Worm (Caenorhabditis elegans) whole organism, mixed stage, embryonic: ENCODE results near the gene srg-27.

ENCODE experiments used
- blmp-1 ChIP-seq: fragments of 150-350 bp; optimal IDR thresholded peaks from 2 replicates; lab custom pipeline; 2014; ENCODE audit warnings: missing biosample characterization, missing genetic modification characterization
- ces-1 ChIP-seq: fragments of 150-350 bp; optimal IDR thresholded peaks from 2 replicates; lab custom pipeline; 2014; ENCODE audit warnings: missing biosample characterization, missing genetic modification reagents, missing genetic modification characterization
- elt-1 ChIP-seq: sonication (generic microtip); optimal IDR thresholded peaks from 2 replicates; lab custom pipeline; 2017; ENCODE audit warnings: missing genetic modification characterization, mild to moderate bottlenecking, missing compliant biosample characterization, antibody characterized with exemption, moderate library complexity, borderline replicate concordance; ENCODE audit not compliant: insufficient read depth
- mab-5 ChIP-seq: fragments of 150-350 bp; optimal IDR thresholded peaks from 2 replicates; lab custom pipeline; 2014; ENCODE audit warnings: missing biosample characterization, missing genetic modification characterization
- mep-1 ChIP-seq: fragments of 150-350 bp; optimal IDR thresholded peaks from 2 replicates; lab custom pipeline; 2017; ENCODE audit warnings: missing biosample characterization, missing genetic modification reagents, missing genetic modification characterization, inconsistent platforms
- nhr-12 ChIP-seq: fragments of 150-350 bp; optimal IDR thresholded peaks from 2 replicates; lab custom pipeline; 2014; ENCODE audit warnings: missing biosample characterization, missing genetic modification characterization
- pha-4 ChIP-seq: fragments of 150-350 bp; optimal IDR thresholded peaks from 2 replicates; lab custom pipeline; 2018; ENCODE audit warnings: missing biosample characterization, missing genetic modification reagents, missing genetic modification characterization
- sem-2 ChIP-seq: fragments of 200-800 bp; sonication (Bioruptor generic); optimal IDR thresholded peaks from 2 replicates; lab custom pipeline; 2018; ENCODE audit warnings: mild to moderate bottlenecking, missing genetic modification characterization, missing compliant biosample characterization
- snpc-4 ChIP-seq: fragments of 150-350 bp; optimal IDR thresholded peaks from 2 replicates; lab custom pipeline; 2014; ENCODE audit warnings: missing biosample characterization, missing genetic modification characterization
- unc-62 ChIP-seq: fragments of 150-350 bp; optimal IDR thresholded peaks from 2 replicates; lab custom pipeline; 2014; ENCODE audit warnings: missing biosample characterization, missing genetic modification reagents, missing genetic modification characterization

DNA sequence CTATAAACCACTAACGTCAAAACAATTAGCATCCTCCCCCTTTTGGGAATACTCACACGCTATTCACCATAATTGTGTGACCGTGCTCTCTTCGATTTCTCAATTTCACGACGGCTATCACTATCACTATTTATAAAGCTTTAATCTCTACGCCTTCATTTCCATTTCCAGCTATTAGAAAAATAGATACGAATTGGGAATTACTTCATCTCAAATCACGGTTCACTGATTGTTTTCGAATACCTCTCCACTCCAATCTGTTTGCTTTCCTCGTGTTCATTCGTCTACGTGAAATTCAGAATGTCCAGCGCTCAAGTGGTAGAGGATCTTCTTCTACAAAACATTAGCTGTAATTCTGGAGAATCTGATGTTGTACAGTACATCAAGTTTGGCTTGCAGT, 2.7 kb upstream of the srg-27 start, which contains the start of gene srg-29:
- no peak for TF ChIP-seq ces-1
- TF ChIP-seq sem-2 (GFP tag; lab: Kevin White, UChicago): no peak
- no peak for TF ChIP-seq blmp-1
- no peak for TF ChIP-seq elt-1 (tag; lab: Kevin White, UChicago)
- TF ChIP-seq unc-62 (GFP tag; lab: Kevin White, UChicago): no peak
- TF ChIP-seq snpc-4 (tag; lab: Kevin White, UChicago): no peak
- no peak for TF ChIP-seq mab-5
- no peak for TF ChIP-seq nhr-12 (tag; lab: Kevin White, UChicago)
- no peak for TF ChIP-seq pha-4 (tag; lab: Kevin White, UChicago)
- TF ChIP-seq mep-1: no peak
